Worm (Caenorhabditis elegans) whole organism, L3 larva: Measurements from ENCODE around the gene srt-12.

Experiments
- jun-1 ChIP-seq: fragments of 150-350 bp; optimal IDR thresholded peaks from 2 replicates; lab custom pipeline; 2014; ENCODE audit warnings: missing biosample characterization, missing genetic modification reagents, missing genetic modification characterization
- lin-39 ChIP-seq: fragments of 150-350 bp; optimal IDR thresholded peaks from 2 replicates; lab custom pipeline; 2018; ENCODE audit warnings: missing biosample characterization, missing genetic modification reagents, missing genetic modification characterization
- nhr-77 ChIP-seq: fragments of 150-350 bp; optimal IDR thresholded peaks from 2 replicates; lab custom pipeline; 2014; ENCODE audit warnings: missing biosample characterization, missing genetic modification characterization
- pha-4 ChIP-seq: fragments of 150-350 bp; optimal IDR thresholded peaks from 2 replicates; lab custom pipeline; 2014; ENCODE audit warnings: missing biosample characterization, missing genetic modification reagents, missing genetic modification characterization
- pqm-1 ChIP-seq: fragments of 150-350 bp; optimal IDR thresholded peaks from 2 replicates; lab custom pipeline; 2017; ENCODE audit warnings: missing biosample characterization, missing genetic modification characterization, inconsistent platforms

DNA sequence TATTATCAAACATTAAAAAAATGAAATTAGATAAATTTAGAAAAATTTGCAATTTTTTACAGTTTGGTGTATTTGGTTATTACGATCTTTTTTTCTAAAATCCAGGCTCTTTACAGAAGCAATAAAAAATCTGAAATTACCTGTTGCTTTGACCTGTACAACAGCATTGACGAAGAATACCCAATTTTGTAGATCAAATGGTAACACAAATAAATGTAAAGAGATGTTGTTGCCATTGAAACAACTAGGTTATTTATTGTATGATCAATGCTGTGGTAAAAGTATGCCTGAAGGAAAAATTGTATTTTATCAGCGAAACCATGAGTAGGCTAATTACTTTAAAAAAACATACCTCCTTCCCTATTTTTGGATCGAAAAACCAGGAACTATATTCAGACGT lies 776 bp downstream of the srt-12 start:
- no peak for TF ChIP-seq jun-1 (tag; lab: Kevin White, UChicago)
- no peak for TF ChIP-seq pqm-1 (tag; lab: Kevin White, UChicago)
- TF ChIP-seq lin-39 (tag; lab: Kevin White, UChicago), result no peak
- no peak for TF ChIP-seq nhr-77 (tag; lab: Kevin White, UChicago)
- no peak for TF ChIP-seq pha-4 (tag; lab: Kevin White, UChicago)
